Worm (Caenorhabditis elegans): ENCODE results near the gene Y39A3A.3.

ce11 chrIII:2098185-2098584 lies 30.0 kb upstream of the Y39A3A.3 start:
- no peak for TF ChIP-seq mls-2 (tag; optimal IDR thresholded peaks at IDR 0.05)
- no peak for TF ChIP-seq ztf-11 (tag; optimal IDR thresholded peaks at IDR 0.05)
- TF ChIP-seq nhr-237 (tag; optimal IDR thresholded peaks at IDR 0.05): no peak
- no peak for TF ChIP-seq ceh-43 (GFP tag; optimal IDR thresholded peaks at IDR 0.05)
- TF ChIP-seq pha-4 (tag; optimal IDR thresholded peaks at IDR 0.05): no peak
- TF ChIP-seq unc-62 (GFP tag; optimal IDR thresholded peaks at IDR 0.05): no peak
- no peak for TF ChIP-seq mep-1 (tag; optimal IDR thresholded peaks at IDR 0.05)
- no peak for TF ChIP-seq tbx-8 (GFP tag; optimal IDR thresholded peaks at IDR 0.05)
- no peak for TF ChIP-seq elt-3 (tag; optimal IDR thresholded peaks at IDR 0.05)
- TF ChIP-seq nhr-76 (tag; optimal IDR thresholded peaks at IDR 0.05): no peak
- TF ChIP-seq ces-1 (GFP tag; optimal IDR thresholded peaks at IDR 0.05): no peak
- no peak for TF ChIP-seq drap-1 (GFP tag; optimal IDR thresholded peaks at IDR 0.05)
- no peak for TF ChIP-seq blmp-1 (tag; optimal IDR thresholded peaks at IDR 0.05)
- TF ChIP-seq sptf-1 (tag; optimal IDR thresholded peaks at IDR 0.05): no peak

Data from whole organism, mixed stage, embryonic.